Worm (Caenorhabditis elegans) whole organism, late embryonic: ENCODE results near the gene fbxa-214.

ENCODE experiments used
- ceh-34 ChIP-seq: sonication (generic microtip); optimal IDR thresholded peaks from 2 replicates; lab custom pipeline; 2016; ENCODE audit warnings: mild to moderate bottlenecking, missing genetic modification characterization, missing compliant biosample characterization
- eyg-1 ChIP-seq: sonication (generic microtip); optimal IDR thresholded peaks from 2 replicates; lab custom pipeline; 2016; ENCODE audit warnings: missing genotype, missing genetic modification characterization, missing compliant biosample characterization
- nfya-1 ChIP-seq: sonication (generic microtip); optimal IDR thresholded peaks from 2 replicates; lab custom pipeline; 2017; ENCODE audit warnings: missing genetic modification characterization, mild to moderate bottlenecking, missing compliant biosample characterization, antibody characterized with exemption, moderate library complexity
- nhr-232 ChIP-seq: sonication (generic microtip); optimal IDR thresholded peaks from 2 replicates; lab custom pipeline; 2016; ENCODE audit warnings: missing genetic modification characterization, missing compliant biosample characterization
- rnt-1 ChIP-seq: sonication (generic microtip); optimal IDR thresholded peaks from 2 replicates; lab custom pipeline; 2016; ENCODE audit warnings: missing genetic modification characterization, missing compliant biosample characterization
- unc-55 ChIP-seq: sonication (generic microtip); optimal IDR thresholded peaks from 2 replicates; lab custom pipeline; 2017; ENCODE audit warnings: missing biosample characterization, missing genetic modification reagents, missing genetic modification characterization

Gene fbxa-214

ce11 chrV:6018944-6019450 lies 50.9 kb downstream of the fbxa-214 start, which contains the start of gene picc-1:
Gene picc-1, plus strand, starts transcription at chrV:6018994.
- TF ChIP-seq ceh-34 (tag; lab: Kevin White, UChicago) (peak; percentile 9), rnt-1 (tag; lab: Kevin White, UChicago) (no peak), eyg-1 (tag; lab: Kevin White, UChicago) (no peak), nfya-1 (tag; lab: Kevin White, UChicago) (no peak), unc-55 (GFP tag; lab: Kevin White, UChicago) (peak; percentile 76), nhr-232 (tag; lab: Kevin White, UChicago) (no peak)
- TF ChIP-seq, all 69 proteins: peak for 2
